Fruit fly (Drosophila melanogaster) whole organism, larva: Measurements from ENCODE around the gene CG18547.
"Not testable (repeated sequence)": the region's sequence is repeated elsewhere in the genome, so short reads cannot be mapped to it uniquely, and the experiment has no call there.

Experiments
- noc ChIP-seq: fragments of 200-800 bp; sonication (Bioruptor generic); optimal IDR thresholded peaks from 3 replicates; lab custom pipeline; 2019; ENCODE audit warnings: missing biosample characterization, mild to moderate bottlenecking, missing genetic modification characterization, moderate library complexity

CG18547 gene

DNA sequence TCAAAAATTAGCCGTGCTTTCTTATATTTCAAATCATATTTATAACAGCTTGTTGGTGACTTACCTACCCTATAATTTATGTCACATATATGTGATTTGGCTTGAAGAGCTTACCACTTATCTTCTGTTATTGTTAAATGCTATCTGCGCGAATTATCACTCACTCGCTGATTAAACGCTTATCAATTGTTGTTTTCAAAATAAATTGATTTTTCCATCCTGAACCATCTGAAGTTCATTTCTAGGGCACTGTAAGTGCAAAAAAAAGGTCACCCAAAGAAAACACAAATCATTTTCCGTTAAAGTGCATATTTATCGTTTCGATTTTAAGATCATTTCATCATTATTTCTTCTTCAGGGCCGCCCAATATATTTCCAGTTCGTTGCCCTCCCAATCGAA, 1.9 kb downstream of the CG18547 start:
- TF ChIP-seq noc (tag; lab: Kevin White, UChicago): no peak

DNA sequence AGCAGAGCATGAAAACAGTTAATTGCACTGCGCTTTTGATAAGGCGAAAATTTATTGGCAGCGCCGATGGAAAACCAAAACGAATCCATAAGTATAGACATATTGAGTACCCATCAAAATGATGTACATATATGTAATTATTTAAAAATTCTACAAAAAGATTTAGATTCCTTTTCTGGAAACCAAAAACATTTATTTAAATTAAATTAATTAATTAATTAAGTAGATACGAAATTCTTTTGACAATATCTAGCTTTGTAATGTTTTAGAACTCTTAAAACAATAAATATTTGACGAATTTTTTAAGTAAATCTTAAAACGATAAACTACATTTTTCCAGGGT, 2.9 kb downstream of the CG18547 start:
- no peak for TF ChIP-seq noc (tag; lab: Kevin White, UChicago)

DNA sequence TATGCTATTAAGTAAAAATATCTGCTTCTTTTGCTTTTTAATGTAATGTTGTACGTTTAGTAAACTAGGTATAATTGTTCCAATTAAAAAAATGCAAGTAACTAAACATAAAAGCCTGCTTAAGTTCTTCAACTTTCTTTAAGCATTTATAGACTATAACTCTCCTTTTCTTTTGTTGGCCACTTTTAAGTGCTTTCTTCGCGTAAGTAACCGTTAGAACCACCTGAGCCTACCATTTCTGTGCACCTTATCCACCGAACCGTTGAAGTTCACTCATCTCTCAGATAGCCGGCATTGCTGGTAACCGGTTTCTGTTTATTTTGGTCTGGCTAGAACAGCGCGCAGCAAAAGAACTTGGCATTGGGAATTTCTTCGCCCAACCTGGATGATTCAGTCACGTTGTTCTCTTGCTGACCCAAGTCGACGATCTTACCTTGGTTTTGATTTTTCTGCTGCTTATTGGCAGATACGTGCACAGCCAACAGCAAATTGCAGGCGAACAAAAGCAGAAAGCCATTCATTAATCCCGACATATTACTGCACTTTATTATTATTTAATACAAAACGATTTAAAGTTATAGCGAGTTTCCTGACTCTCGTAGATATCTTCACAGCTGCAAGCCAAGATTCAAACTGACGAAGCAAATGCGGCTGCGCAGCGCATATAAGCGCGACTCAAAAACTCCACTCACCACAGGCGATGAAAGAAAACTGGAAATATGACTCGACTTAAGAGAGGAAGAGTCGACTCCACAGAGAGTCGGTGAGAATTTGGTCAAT, 3.4 kb downstream of the CG18547 start, which contains the start of gene CG10005:
Gene CG10005, minus strand, starts transcription at position 642 of the 780 bp plus-strand sequence.
- TF ChIP-seq noc (tag; lab: Kevin White, UChicago): no peak

DNA sequence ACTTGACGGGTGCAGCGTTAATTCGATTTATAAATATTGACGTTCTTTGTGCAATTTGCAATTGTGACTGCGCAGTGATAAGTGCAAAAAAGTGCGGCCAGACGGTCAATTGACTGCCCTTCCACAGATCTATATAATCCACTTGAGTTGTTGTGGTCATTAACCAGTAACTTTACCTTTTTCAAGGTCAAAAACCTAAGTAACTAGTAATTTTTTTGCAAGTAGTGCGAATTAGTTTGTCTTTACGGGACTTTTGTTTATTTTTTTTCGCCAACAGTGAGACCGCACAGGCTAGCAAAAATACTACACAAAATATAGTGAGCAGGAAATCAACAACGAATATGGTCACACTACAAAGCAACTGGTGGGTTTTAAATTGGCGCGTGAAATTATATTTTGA, 5.6 kb downstream of the CG18547 start, which contains the start of gene Tango9:
Gene Tango9, minus strand, starts transcription at position 280 of the 400 bp plus-strand sequence.
- TF ChIP-seq noc (tag; lab: Kevin White, UChicago): no peak

DNA sequence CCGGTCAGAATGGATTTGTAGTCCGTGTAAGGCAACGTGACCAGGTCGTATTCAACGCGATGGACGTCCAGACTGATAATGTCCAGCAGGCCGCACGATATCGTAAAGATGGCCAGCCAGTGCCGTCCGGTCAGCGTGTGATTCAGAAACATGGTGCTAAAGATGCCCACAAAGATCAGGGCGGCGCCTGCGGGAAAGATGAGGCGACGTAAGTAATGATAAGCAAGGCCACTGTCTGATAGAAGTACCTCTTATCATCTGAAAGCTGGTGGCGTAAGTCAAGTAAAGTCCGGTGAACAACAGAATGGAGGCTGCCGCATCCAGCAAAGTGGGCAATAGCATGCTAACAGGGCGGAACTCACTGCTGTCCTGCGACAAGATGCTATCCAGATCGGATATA, 6.4 kb downstream of the CG18547 start:
- no peak for TF ChIP-seq noc (tag; lab: Kevin White, UChicago)

dm6 chr3R:11971394-11971793, 8.8 kb downstream of the CG18547 start, which contains the start of gene GC2:
Gene GC2, plus strand, starts transcription at chr3R:11971694.
- no peak for TF ChIP-seq noc (tag; lab: Kevin White, UChicago)

DNA sequence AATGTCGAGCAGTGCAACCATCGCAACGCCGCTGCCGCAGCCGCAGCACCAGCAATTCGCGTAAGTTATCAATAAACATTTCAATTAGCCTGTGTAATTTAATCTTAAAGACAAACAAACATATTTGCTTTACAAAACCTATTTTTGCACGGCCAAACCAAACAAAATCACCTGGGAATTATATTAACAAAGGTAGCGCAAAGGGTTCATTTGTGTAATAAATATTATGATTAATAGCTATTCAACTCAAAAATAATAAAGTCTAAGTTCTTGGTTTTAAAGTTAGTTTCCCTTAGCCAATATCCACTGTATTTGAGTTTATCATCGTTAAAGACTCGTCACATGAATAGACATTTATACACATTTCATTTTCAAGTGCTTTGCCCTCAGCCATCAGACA, 11.0 kb downstream of the CG18547 start:
- peak; percentile 35 for TF ChIP-seq noc (tag; lab: Kevin White, UChicago)

- TF ChIP-seq noc (tag; lab: Kevin White, UChicago): peak; percentile 15
These were observed 12.0 kb downstream of the CG18547 start for dm6 chr3R:11968030-11968753.

- TF ChIP-seq noc (tag; lab: Kevin White, UChicago): no peak
These were observed 12.7 kb downstream of the CG18547 start, which contains the start of the genes CG12213 and GC1 for dm6 chr3R:11967262-11968029. Gene CG12213, minus strand, starts transcription at chr3R:11967691. Gene GC1, plus strand, starts transcription at chr3R:11967708.

dm6 chr3R:11964000-11964399, 16.2 kb downstream of the CG18547 start:
- no peak for TF ChIP-seq noc (tag; lab: Kevin White, UChicago)

dm6 chr3R:11962739-11963214, 17.4 kb downstream of the CG18547 start, which contains the start of the genes CG3281 and aurA:
Gene CG3281, minus strand, starts transcription at chr3R:11962805.
Gene aurA, plus strand, starts transcription at chr3R:11963124.
- peak; percentile 74 for TF ChIP-seq noc (tag; lab: Kevin White, UChicago)

dm6 chr3R:11958235-11958634, 22.0 kb downstream of the CG18547 start, which contains the start of gene Hsp70Ab:
Gene Hsp70Ab, plus strand, starts transcription at chr3R:11958535.
- TF ChIP-seq noc (tag; lab: Kevin White, UChicago): not testable (repeated sequence)

- no peak for TF ChIP-seq noc (tag; lab: Kevin White, UChicago)
These were observed 22.8 kb downstream of the CG18547 start for dm6 chr3R:11957388-11957787.

DNA sequence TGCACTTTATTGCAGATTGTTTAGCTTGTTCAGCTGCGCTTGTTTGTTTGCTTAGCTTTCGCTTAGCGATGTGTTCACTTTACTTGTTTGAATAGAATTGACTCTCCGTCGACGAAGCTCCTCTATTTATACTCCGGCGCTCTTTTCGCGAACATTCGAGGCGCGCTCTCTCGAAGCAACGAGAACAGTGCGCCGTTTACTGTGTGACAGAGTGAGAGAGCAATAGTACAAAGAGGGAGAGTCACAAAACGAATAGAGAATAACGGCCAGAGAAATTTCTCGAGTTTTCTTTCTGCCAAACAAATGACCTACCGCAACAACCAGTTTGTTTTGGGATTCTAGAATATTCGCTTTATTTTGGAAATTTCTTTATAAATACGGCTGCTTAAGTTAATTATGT, 23.7 kb downstream of the CG18547 start, which contains the start of gene Hsp70Aa:
Gene Hsp70Aa, minus strand, starts transcription at position 101 of the 400 bp plus-strand sequence.
- TF ChIP-seq noc (tag; lab: Kevin White, UChicago): not testable (repeated sequence)

dm6 chr3R:11949387-11950029, 30.7 kb downstream of the CG18547 start, which contains the start of gene CG31211:
Gene CG31211, plus strand, starts transcription at chr3R:11949680.
- TF ChIP-seq noc (tag; lab: Kevin White, UChicago): no peak
